Worm (Caenorhabditis elegans): ENCODE results near the gene chdh-1.

chdh-1 gene

DNA sequence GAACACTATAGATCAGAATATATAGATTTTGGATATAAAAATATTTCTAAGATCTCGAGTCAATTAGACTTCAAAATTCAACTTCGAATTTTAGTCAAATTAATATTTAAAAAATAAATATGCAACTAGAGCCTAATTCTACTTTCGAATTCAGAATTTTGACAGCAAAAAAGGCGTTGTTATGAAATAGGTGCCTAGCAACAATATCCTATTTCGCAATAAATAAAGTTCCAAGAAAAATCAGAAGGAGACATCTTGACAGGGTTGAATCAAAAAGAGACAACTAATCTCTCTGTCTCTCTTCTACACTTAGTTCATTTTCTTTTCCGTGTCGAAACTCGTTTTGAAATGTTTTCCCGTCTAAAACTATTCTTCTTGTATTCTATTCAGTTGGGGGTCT lies 23.4 kb downstream of the chdh-1 start:
- TF ChIP-seq eyg-1 (tag; optimal IDR thresholded peaks at IDR 0.05): no peak

DNA sequence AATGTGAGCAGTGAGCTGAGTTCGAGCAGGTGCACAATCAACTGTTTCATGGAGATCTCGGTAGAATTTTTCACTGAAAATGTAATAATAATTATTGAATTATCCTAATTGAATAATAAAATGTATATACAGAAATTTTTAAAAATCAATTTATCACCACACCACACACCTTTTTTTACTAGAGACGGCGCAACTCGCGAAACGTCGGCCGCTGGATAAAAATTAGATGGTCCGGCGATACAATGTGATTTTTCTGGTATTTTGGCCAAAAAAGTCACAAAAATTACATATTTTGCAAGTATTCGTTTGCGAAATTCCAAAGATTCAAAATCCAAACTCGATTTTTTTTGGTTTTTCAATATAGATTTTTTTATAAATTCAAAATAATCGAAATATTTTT lies 27.9 kb downstream of the chdh-1 start:
- no peak for TF ChIP-seq npax-4 (tag; optimal IDR thresholded peaks at IDR 0.05)
- no peak for TF ChIP-seq Y22D7AL.16 (tag; optimal IDR thresholded peaks at IDR 0.05)
- no peak for TF ChIP-seq hlh-13 (GFP tag; optimal IDR thresholded peaks at IDR 0.05)

- TF ChIP-seq sox-4 (tag; optimal IDR thresholded peaks at IDR 0.05): no peak
- TF ChIP-seq F13H6.1 (tag; optimal IDR thresholded peaks at IDR 0.05): no peak
- TF ChIP-seq zip-5 (tag; optimal IDR thresholded peaks at IDR 0.05): no peak
- no peak for TF ChIP-seq tbx-2 (tag; optimal IDR thresholded peaks at IDR 0.05)
- TF ChIP-seq hlh-6 (tag; optimal IDR thresholded peaks at IDR 0.05): no peak
- no peak for TF ChIP-seq tbx-7 (tag; optimal IDR thresholded peaks at IDR 0.05)
Observed at ce11 chrII:8668871-8669270, 29.9 kb downstream of the chdh-1 start.

ce11 chrII:8664533-8664932 lies 34.2 kb downstream of the chdh-1 start, which contains the start of gene etc-1:
etc-1 (plus strand) TSS chrII:8664833.
- TF ChIP-seq pax-1 (tag; optimal IDR thresholded peaks at IDR 0.05) (no peak), K09A11.1 (tag; optimal IDR thresholded peaks at IDR 0.05; ENCODE audit: insufficient read depth) (no peak), lim-6 (tag; optimal IDR thresholded peaks at IDR 0.05) (no peak), ceh-14 (tag; optimal IDR thresholded peaks at IDR 0.05) (no peak), lin-11 (tag; optimal IDR thresholded peaks at IDR 0.05) (no peak), ahr-1 (tag; optimal IDR thresholded peaks at IDR 0.05) (no peak), ceh-45 (GFP tag; IDR thresholded peaks at IDR 0.05) (no peak), ttx-3 (tag; optimal IDR thresholded peaks at IDR 0.05) (no peak), tbx-2 (tag; optimal IDR thresholded peaks at IDR 0.05) (no peak), F13H6.1 (tag; optimal IDR thresholded peaks at IDR 0.05) (no peak), zip-5 (tag; optimal IDR thresholded peaks at IDR 0.05) (no peak), ztf-16 (tag; optimal IDR thresholded peaks at IDR 0.05) (no peak)

ce11 chrII:8661539-8661938 lies 37.2 kb downstream of the chdh-1 start, which contains the start of the genes piga-1 and eif-2Bepsilon:
piga-1 (minus strand) TSS chrII:8661712.
eif-2Bepsilon (plus strand) TSS chrII:8661869.
- peak; percentile 40 for TF ChIP-seq ceh-48 (tag; optimal IDR thresholded peaks at IDR 0.05)
- no peak for TF ChIP-seq ceh-14 (tag; optimal IDR thresholded peaks at IDR 0.05)
- TF ChIP-seq unc-42 (tag; optimal IDR thresholded peaks at IDR 0.05): peak; percentile 0

DNA sequence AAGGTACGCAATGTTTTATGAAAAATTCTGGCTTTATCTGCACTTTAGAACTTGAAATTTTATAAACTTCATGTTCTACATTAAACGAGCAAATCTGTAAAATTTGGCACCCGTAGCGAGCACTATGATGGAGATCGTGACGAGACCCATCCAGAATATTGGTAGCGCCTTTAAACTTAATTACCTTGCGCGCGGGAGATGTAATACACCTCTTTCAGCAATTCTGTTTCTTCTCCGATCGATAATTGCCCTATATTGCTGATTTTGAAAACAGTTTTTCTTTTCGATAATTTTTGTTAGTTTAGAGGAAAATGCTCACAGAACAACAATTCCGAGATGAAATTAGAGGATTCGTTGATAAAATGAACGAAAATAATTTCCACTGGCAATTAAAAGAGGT lies 39.9 kb downstream of the chdh-1 start, which contains the start of gene atg-10:
Gene atg-10 (plus strand): TSS at position 301 of the 400 bp plus-strand sequence.
- no peak for TF ChIP-seq mec-3 (tag; optimal IDR thresholded peaks at IDR 0.05; ENCODE audit: borderline replicate concordance)
- no peak for TF ChIP-seq sdc-2 (tag; optimal IDR thresholded peaks at IDR 0.05)
- no peak for TF ChIP-seq ceh-24 (tag; optimal IDR thresholded peaks at IDR 0.05)
- TF ChIP-seq pax-1 (tag; optimal IDR thresholded peaks at IDR 0.05): no peak
- TF ChIP-seq pqm-1 (tag; optimal IDR thresholded peaks at IDR 0.05): no peak
- no peak for TF ChIP-seq ztf-16 (tag; optimal IDR thresholded peaks at IDR 0.05)
- TF ChIP-seq K02D7.2 (tag; optimal IDR thresholded peaks at IDR 0.05): no peak
- TF ChIP-seq syd-9 (tag; optimal IDR thresholded peaks at IDR 0.05): no peak
- TF ChIP-seq pros-1 (tag; optimal IDR thresholded peaks at IDR 0.05): no peak
- TF ChIP-seq hlh-13 (GFP tag; optimal IDR thresholded peaks at IDR 0.05): no peak
- no peak for TF ChIP-seq odd-2 (tag; optimal IDR thresholded peaks at IDR 0.05)

DNA sequence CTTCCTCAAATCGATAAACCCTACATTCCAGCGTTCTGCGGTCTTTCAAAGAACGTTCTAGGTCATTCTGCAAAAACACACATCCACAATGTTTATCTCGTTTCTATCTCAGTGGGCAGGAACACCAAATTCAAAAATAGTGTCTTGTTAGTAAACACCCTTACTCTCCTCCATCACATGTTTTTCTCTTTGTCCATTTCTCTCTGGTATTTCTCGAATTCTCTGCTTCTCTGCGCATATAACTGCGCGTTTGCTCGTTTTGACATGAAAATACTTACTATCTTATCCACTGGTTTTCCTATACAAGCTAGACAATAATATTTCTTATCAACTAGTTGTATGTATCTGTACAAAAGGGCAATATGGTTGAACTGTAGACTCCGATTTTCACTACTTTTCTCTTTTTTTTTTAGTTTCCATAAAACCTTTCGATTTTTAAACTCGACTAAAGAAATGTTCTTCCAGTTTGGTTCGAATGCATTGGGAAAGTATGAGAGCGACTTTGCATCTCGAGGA lies 48.0 kb downstream of the chdh-1 start, which contains the start of gene pyr-1:
Gene pyr-1 (plus strand): TSS at position 466 of the 516 bp plus-strand sequence.
- TF ChIP-seq ceh-34 (tag; optimal IDR thresholded peaks at IDR 0.05): no peak
- peak; percentile 45 for TF ChIP-seq hlh-30 (tag; optimal IDR thresholded peaks at IDR 0.05; ENCODE audit: insufficient read depth)
- no peak for TF ChIP-seq hlh-8 (tag; optimal IDR thresholded peaks at IDR 0.05)

All from whole organism, late embryonic.